Fruit fly (Drosophila melanogaster) whole organism, embryonic: Measurements from ENCODE around the gene CG15539.

ENCODE experiments used
- BEAF-32 ChIP-seq: fragments of 200-800 bp; sonication (Bioruptor generic); optimal IDR thresholded peaks from 3 replicates; lab custom pipeline; 2017; ENCODE audit warnings: missing biosample characterization, missing genetic modification characterization, mild to moderate bottlenecking, moderate library complexity, missing genetic modification reagents
- Bgb ChIP-seq: fragments of 200-800 bp; sonication (Bioruptor generic); IDR thresholded peaks from 2 replicates; pipeline ENCODE4 v1.3.6; 2022; ENCODE audit warnings: missing biosample characterization, missing genetic modification characterization; ENCODE audit not compliant: partially characterized antibody
- BtbVII ChIP-seq: fragments of 200-800 bp; sonication (Bioruptor generic); optimal IDR thresholded peaks from 3 replicates; lab custom pipeline; 2017; ENCODE audit warnings: missing biosample characterization, mild to moderate bottlenecking, missing genetic modification characterization
- CG11723 ChIP-seq: fragments of 200-800 bp; sonication (Bioruptor generic); optimal IDR thresholded peaks from 2 replicates; lab custom pipeline; 2017; ENCODE audit warnings: missing biosample characterization, mild to moderate bottlenecking, missing genetic modification characterization
- CG1603 ChIP-seq: fragments of 200-800 bp; sonication (Bioruptor generic); optimal IDR thresholded peaks from 2 replicates; lab custom pipeline; 2019; ENCODE audit warnings: missing biosample characterization, mild to moderate bottlenecking, missing genetic modification characterization, moderate library complexity
- CG16813 ChIP-seq: fragments of 200-800 bp; sonication (Bioruptor generic); IDR thresholded peaks from 3 replicates; pipeline ENCODE4 v1.3.6; 2022; ENCODE audit warnings: missing biosample characterization, missing genetic modification characterization; ENCODE audit not compliant: partially characterized antibody
- CG30403 ChIP-seq: fragments of 200-800 bp; sonication (Bioruptor generic); optimal IDR thresholded peaks from 3 replicates; lab custom pipeline; 2016; ENCODE audit warnings: missing biosample characterization, missing genetic modification characterization
- CG31441 ChIP-seq: fragments of 200-800 bp; sonication (Bioruptor generic); IDR thresholded peaks from 2 replicates; pipeline ENCODE4 v1.3.6; 2022; ENCODE audit warnings: missing biosample characterization, missing genetic modification characterization
- CG34224 ChIP-seq: fragments of 200-800 bp; sonication (Bioruptor generic); IDR thresholded peaks from 3 replicates; pipeline ENCODE4 v1.3.6; 2022; ENCODE audit warnings: missing biosample characterization, missing genetic modification characterization; ENCODE audit not compliant: partially characterized antibody
- CG4617 ChIP-seq: fragments of 200-800 bp; sonication (Bioruptor generic); optimal IDR thresholded peaks from 3 replicates; lab custom pipeline; 2016; ENCODE audit warnings: missing biosample characterization, missing genetic modification characterization, borderline replicate concordance
- CG5180 ChIP-seq: fragments of 200-800 bp; sonication (Bioruptor generic); optimal IDR thresholded peaks from 3 replicates; lab custom pipeline; 2017; ENCODE audit warnings: missing biosample characterization, missing genetic modification characterization, mild to moderate bottlenecking, moderate library complexity, missing genetic modification reagents
- CG7372 ChIP-seq: fragments of 200-800 bp; sonication (Bioruptor generic); IDR thresholded peaks from 2 replicates; pipeline ENCODE4 v1.3.6; 2022; ENCODE audit warnings: missing biosample characterization, missing genetic modification characterization
- CG7963 ChIP-seq: fragments of 200-800 bp; sonication (Bioruptor generic); IDR thresholded peaks from 3 replicates; pipeline ENCODE4 v1.3.6; 2022; ENCODE audit warnings: missing biosample characterization, missing genetic modification characterization; ENCODE audit not compliant: partially characterized antibody
- CG8281 ChIP-seq: fragments of 200-800 bp; sonication (Bioruptor generic); optimal IDR thresholded peaks from 2 replicates; lab custom pipeline; 2018; ENCODE audit warnings: missing biosample characterization, mild to moderate bottlenecking, missing genetic modification characterization, moderate library complexity
- CG8944 ChIP-seq: fragments of 200-800 bp; sonication (Bioruptor generic); optimal IDR thresholded peaks from 3 replicates; lab custom pipeline; 2016; ENCODE audit warnings: missing biosample characterization, missing genetic modification characterization
- CG9609 ChIP-seq: fragments of 200-800 bp; sonication (Bioruptor generic); optimal IDR thresholded peaks from 3 replicates; lab custom pipeline; 2016; ENCODE audit warnings: missing biosample characterization, missing genetic modification characterization
- CG9797 ChIP-seq: fragments of 200-800 bp; sonication (Bioruptor generic); optimal IDR thresholded peaks from 3 replicates; lab custom pipeline; 2018; ENCODE audit warnings: missing biosample characterization, mild to moderate bottlenecking, missing genetic modification characterization
- CG9817 ChIP-seq: fragments of 200-800 bp; sonication (Bioruptor generic); optimal IDR thresholded peaks from 2 replicates; lab custom pipeline; 2018; ENCODE audit warnings: missing biosample characterization, mild to moderate bottlenecking, missing genetic modification characterization, moderate library complexity
- Dll ChIP-seq: fragments of 200-800 bp; sonication (Bioruptor generic); IDR thresholded peaks from 4 replicates; pipeline ENCODE4 v1.3.6; 2022; ENCODE audit warnings: missing biosample characterization, missing genetic modification characterization; ENCODE audit not compliant: partially characterized antibody
- Doc2 ChIP-seq: fragments of 200-800 bp; sonication (Bioruptor generic); IDR thresholded peaks from 2 replicates; pipeline ENCODE4 v1.3.6; 2022; ENCODE audit warnings: missing biosample characterization, missing genetic modification characterization
- Dp ChIP-seq: fragments of 200-800 bp; sonication (Bioruptor generic); optimal IDR thresholded peaks from 2 replicates; lab custom pipeline; 2018; ENCODE audit warnings: missing biosample characterization, mild to moderate bottlenecking, missing genetic modification characterization, moderate library complexity
- Dref ChIP-seq: fragments of 200-800 bp; sonication (Bioruptor generic); IDR thresholded peaks from 2 replicates; pipeline ENCODE4 v1.3.6; 2022; ENCODE audit warnings: missing biosample characterization, missing genetic modification characterization
- HHEX ChIP-seq: fragments of 200-800 bp; sonication (Bioruptor generic); optimal IDR thresholded peaks from 3 replicates; lab custom pipeline; 2017; ENCODE audit warnings: missing biosample characterization, mild to moderate bottlenecking, missing genetic modification characterization, missing genetic modification reagents
- HLH4C ChIP-seq: fragments of 200-800 bp; sonication (Bioruptor generic); IDR thresholded peaks from 3 replicates; pipeline ENCODE4 v1.3.6; 2022; ENCODE audit warnings: missing biosample characterization, missing genetic modification characterization; ENCODE audit not compliant: partially characterized antibody
- Hr3 ChIP-seq: fragments of 200-800 bp; sonication (Bioruptor generic); optimal IDR thresholded peaks from 3 replicates; lab custom pipeline; 2016; ENCODE audit warnings: missing biosample characterization, missing genetic modification characterization
- MBD-R2 ChIP-seq: fragments of 200-800 bp; sonication (Bioruptor generic); IDR thresholded peaks from 2 replicates; pipeline ENCODE4 v1.3.6; 2022; ENCODE audit warnings: missing biosample characterization, missing genetic modification characterization
- YL-1 ChIP-seq: fragments of 200-800 bp; sonication (Bioruptor generic); optimal IDR thresholded peaks from 3 replicates; lab custom pipeline; 2017; ENCODE audit warnings: missing biosample characterization, mild to moderate bottlenecking, missing genetic modification characterization
- aop ChIP-seq: fragments of 200-800 bp; sonication (Bioruptor generic); IDR thresholded peaks from 2 replicates; pipeline ENCODE4 v1.3.6; 2022; ENCODE audit warnings: missing biosample characterization, missing genetic modification characterization
- crc ChIP-seq: fragments of 200-800 bp; sonication (Bioruptor generic); optimal IDR thresholded peaks from 2 replicates; lab custom pipeline; 2016; ENCODE audit warnings: missing biosample characterization, missing genetic modification characterization
- dan ChIP-seq: fragments of 200-800 bp; sonication (Bioruptor generic); IDR thresholded peaks from 2 replicates; pipeline ENCODE4 v1.3.6; 2022; ENCODE audit warnings: missing biosample characterization, missing genetic modification characterization
- dm ChIP-seq: fragments of 200-800 bp; sonication (Bioruptor generic); optimal IDR thresholded peaks from 3 replicates; lab custom pipeline; 2016; ENCODE audit warnings: missing biosample characterization, missing genetic modification characterization
- emc ChIP-seq: fragments of 200-800 bp; sonication (Bioruptor generic); optimal IDR thresholded peaks from 2 replicates; lab custom pipeline; 2016; ENCODE audit warnings: missing biosample characterization, missing genetic modification characterization
- gsb-n ChIP-seq: fragments of 200-800 bp; sonication (Bioruptor generic); optimal IDR thresholded peaks from 3 replicates; lab custom pipeline; 2018; ENCODE audit warnings: missing biosample characterization, mild to moderate bottlenecking, missing genetic modification characterization
- hb ChIP-seq: fragments of 200-800 bp; sonication (Bioruptor generic); IDR thresholded peaks from 3 replicates; pipeline ENCODE4 v1.3.6; 2022; ENCODE audit warnings: missing biosample characterization, missing genetic modification characterization; ENCODE audit not compliant: partially characterized antibody
- hbn ChIP-seq: fragments of 200-800 bp; sonication (Bioruptor generic); IDR thresholded peaks from 2 replicates; pipeline ENCODE4 v1.3.6; 2022; ENCODE audit warnings: missing biosample characterization, missing genetic modification characterization; ENCODE audit not compliant: partially characterized antibody
- jigr1 ChIP-seq: fragments of 200-800 bp; sonication (Bioruptor generic); IDR thresholded peaks from 3 replicates; pipeline ENCODE4 v1.3.6; 2022; ENCODE audit warnings: missing biosample characterization, missing genetic modification characterization
- kah ChIP-seq: fragments of 200-800 bp; sonication (Bioruptor generic); optimal IDR thresholded peaks from 2 replicates; lab custom pipeline; 2018; ENCODE audit warnings: missing biosample characterization, mild to moderate bottlenecking, missing genetic modification characterization
- lola ChIP-seq, 3 experiments: fragments of >200 bp in 2 of 3; fragments of 200-800 bp in 1 of 3; sonication (Bioruptor generic) in 1 of 3; optimal IDR thresholded peaks; 2 replicates each; lab custom pipeline; 2017 to 2019; ENCODE audit warnings: missing biosample characterization in 3 of 3, missing genetic modification characterization in 3 of 3, mild to moderate bottlenecking in 1 of 3, moderate library complexity in 1 of 3
- mirr ChIP-seq: fragments of 200-800 bp; sonication (Bioruptor generic); optimal IDR thresholded peaks from 3 replicates; lab custom pipeline; 2018; ENCODE audit warnings: missing biosample characterization, mild to moderate bottlenecking, missing genetic modification characterization
- nmo ChIP-seq: fragments of 200-800 bp; sonication (Bioruptor generic); optimal IDR thresholded peaks from 2 replicates; lab custom pipeline; 2018; ENCODE audit warnings: missing biosample characterization, mild to moderate bottlenecking, missing genetic modification characterization, moderate library complexity
- pzg ChIP-seq: fragments of 200-800 bp; sonication (Bioruptor generic); optimal IDR thresholded peaks from 3 replicates; lab custom pipeline; 2018; ENCODE audit warnings: missing biosample characterization, mild to moderate bottlenecking, missing genetic modification characterization, moderate library complexity
- ranshi ChIP-seq: fragments of 200-800 bp; sonication (Bioruptor generic); IDR thresholded peaks from 2 replicates; pipeline ENCODE4 v1.3.6; 2022; ENCODE audit warnings: missing biosample characterization, missing genetic modification characterization
- slp2 ChIP-seq: fragments of 200-800 bp; sonication (Bioruptor generic); optimal IDR thresholded peaks from 2 replicates; lab custom pipeline; 2016; ENCODE audit warnings: missing biosample characterization, missing genetic modification characterization
- sr ChIP-seq: fragments of 200-800 bp; sonication (Bioruptor generic); IDR thresholded peaks from 3 replicates; pipeline ENCODE4 v1.3.6; 2022; ENCODE audit warnings: missing biosample characterization, missing genetic modification characterization
- stwl ChIP-seq: fragments of 200-800 bp; sonication (Bioruptor generic); optimal IDR thresholded peaks from 3 replicates; lab custom pipeline; 2018; ENCODE audit warnings: missing biosample characterization, mild to moderate bottlenecking, missing genetic modification characterization, moderate library complexity
- sug ChIP-seq: fragments of 200-800 bp; optimal IDR thresholded peaks from 2 replicates; lab custom pipeline; 2019; ENCODE audit warnings: missing biosample characterization, mild to moderate bottlenecking, missing genetic modification characterization, moderate library complexity
- vnd ChIP-seq: fragments of 200-800 bp; sonication (Bioruptor generic); IDR thresholded peaks from 3 replicates; pipeline ENCODE4 v1.3.6; 2022; ENCODE audit warnings: missing biosample characterization, missing genetic modification characterization; ENCODE audit not compliant: partially characterized antibody
- wdn ChIP-seq: fragments of 200-800 bp; sonication (Bioruptor generic); IDR thresholded peaks from 2 replicates; pipeline ENCODE4 v1.3.6; 2022; ENCODE audit warnings: missing biosample characterization, missing genetic modification characterization

The CG15539 gene

DNA sequence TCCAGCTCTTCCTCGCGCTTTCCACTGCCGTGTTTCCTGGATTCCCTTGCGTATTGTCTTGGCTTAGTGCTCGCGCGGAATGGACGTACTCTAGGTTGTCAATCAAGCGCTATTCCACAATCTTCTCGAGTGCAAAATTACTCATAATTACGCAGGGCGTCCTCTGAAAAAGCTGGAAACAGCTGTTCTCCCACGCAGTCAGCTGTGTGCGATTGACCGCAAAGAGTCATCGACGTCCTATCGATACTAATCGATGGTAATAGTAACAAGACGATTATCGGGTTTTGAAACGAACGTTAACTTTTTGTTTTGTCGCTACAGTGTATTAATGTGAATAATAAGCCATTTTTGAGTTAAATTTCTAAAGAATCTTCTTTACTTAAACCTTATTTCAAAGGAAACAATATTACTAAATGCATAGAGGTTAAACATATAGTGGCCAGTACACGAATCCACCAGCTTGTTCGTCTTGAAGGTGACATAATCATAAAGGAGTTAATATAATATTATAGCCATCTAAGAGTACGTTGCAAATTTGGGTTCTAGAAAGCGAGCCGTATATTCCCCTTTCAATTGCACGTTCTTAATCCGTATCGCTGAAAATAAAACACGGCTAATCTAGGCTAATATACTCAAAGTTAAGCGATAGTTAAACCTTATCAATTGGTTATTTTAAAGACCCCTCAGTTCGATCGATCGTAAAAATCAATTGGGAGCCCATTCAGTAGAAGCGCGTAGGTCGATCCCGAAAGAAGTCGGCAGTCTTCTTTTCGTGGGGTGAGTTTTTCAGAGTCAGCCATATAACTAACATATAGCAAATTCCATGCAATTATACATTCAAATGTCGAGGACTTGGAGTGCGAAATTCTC is 46.5 kb upstream of the CG15539 start, which contains the start of the genes CG2224 and CDase (continued):
- no peak for TF ChIP-seq YL-1 (GFP tag; lab: Kevin White, UChicago)
- no peak for TF ChIP-seq Doc2 (GFP tag; lab: Robert Waterston, UW)
- peak; percentile 93 for TF ChIP-seq Bgb (GFP tag; lab: Robert Waterston, UW)
- TF ChIP-seq wdn = no peak
- TF ChIP-seq jigr1 (GFP tag; lab: Robert Waterston, UW) = no peak
- TF ChIP-seq CG8281 (tag; lab: Kevin White, UChicago) = no peak
- no peak for TF ChIP-seq CG9609 (GFP tag; lab: Kevin White, UChicago)
- TF ChIP-seq Dll (GFP tag; lab: Robert Waterston, UW) = peak; percentile 91
- TF ChIP-seq MBD-R2 (GFP tag; lab: Robert Waterston, UW) = peak; percentile 89
- TF ChIP-seq ranshi = no peak
- no peak for TF ChIP-seq crc (GFP tag; lab: Kevin White, UChicago)
- TF ChIP-seq BEAF-32 = peak; percentile 82
- TF ChIP-seq vnd (GFP tag; lab: Robert Waterston, UW) = peak; percentile 86
- TF ChIP-seq nmo (GFP tag; lab: Kevin White, UChicago) = peak; percentile 19
- TF ChIP-seq aop = no peak
- TF ChIP-seq CG7372 = no peak
- peak; percentile 97 for TF ChIP-seq Dref (GFP tag; lab: Robert Waterston, UW)
- TF ChIP-seq CG1603 (tag; lab: Kevin White, UChicago) = peak; percentile 57
- TF ChIP-seq mirr (GFP tag; lab: Kevin White, UChicago) = no peak
- TF ChIP-seq CG16813 (GFP tag; lab: Robert Waterston, UW) = peak; percentile 84
- no peak for TF ChIP-seq CG9817 (tag; lab: Kevin White, UChicago)
- no peak for TF ChIP-seq Hr3 (GFP tag; lab: Kevin White, UChicago)
- TF ChIP-seq slp2 (GFP tag; lab: Kevin White, UChicago) = no peak
- no peak for TF ChIP-seq lola (GFP tag; optimal IDR thresholded peaks at IDR 0.05; lab: Kevin White, UChicago)
- peak; percentile 87 for TF ChIP-seq CG7963 (GFP tag; lab: Robert Waterston, UW)
- TF ChIP-seq HLH4C = peak; percentile 93
- TF ChIP-seq hbn (GFP tag; lab: Robert Waterston, UW) = peak; percentile 97
- peak; percentile 90 for TF ChIP-seq sug (tag; lab: Kevin White, UChicago)
- TF ChIP-seq sr (GFP tag; lab: Robert Waterston, UW) = peak; percentile 77; the same call in 2 of the 3 replicates
- TF ChIP-seq CG8944 (GFP tag; lab: Kevin White, UChicago) = no peak
- TF ChIP-seq dm = no peak
- TF ChIP-seq kah = no peak
- no peak for TF ChIP-seq HHEX (GFP tag; lab: Kevin White, UChicago)
- no peak for TF ChIP-seq CG30403 (GFP tag; lab: Kevin White, UChicago)
- no peak for TF ChIP-seq CG5180 (GFP tag; lab: Kevin White, UChicago)
- no peak for TF ChIP-seq dan (GFP tag; lab: Robert Waterston, UW)
- TF ChIP-seq Dp (GFP tag; lab: Kevin White, UChicago) = peak; percentile 74
- TF ChIP-seq emc (GFP tag; lab: Kevin White, UChicago) = no peak
- no peak for TF ChIP-seq CG31441 (GFP tag; lab: Robert Waterston, UW)
- TF ChIP-seq CG4617 (GFP tag; lab: Kevin White, UChicago) = peak; percentile 16
- TF ChIP-seq gsb-n = no peak
- peak; percentile 75 for TF ChIP-seq pzg
- TF ChIP-seq CG9797 (GFP tag; lab: Kevin White, UChicago) = no peak
- no peak for TF ChIP-seq BtbVII
- peak; percentile 98 for TF ChIP-seq CG34224
- peak; percentile 82 for TF ChIP-seq hb (GFP tag; lab: Robert Waterston, UW)
- TF ChIP-seq stwl (tag; lab: Kevin White, UChicago) = peak; percentile 47
- no peak for TF ChIP-seq CG11723
